Worm (Caenorhabditis elegans) whole organism, mixed stage, embryonic: ENCODE results near the gene zip-1.

Experiments
- M03D4.4 ChIP-seq: sonication (generic microtip); optimal IDR thresholded peaks from 2 replicates; lab custom pipeline; 2017; ENCODE audit warnings: mild to moderate bottlenecking, missing genetic modification characterization, missing compliant biosample characterization
- blmp-1 ChIP-seq: fragments of 150-350 bp; optimal IDR thresholded peaks from 2 replicates; lab custom pipeline; 2014; ENCODE audit warnings: missing biosample characterization, missing genetic modification characterization
- elt-1 ChIP-seq: sonication (generic microtip); optimal IDR thresholded peaks from 2 replicates; lab custom pipeline; 2017; ENCODE audit warnings: missing genetic modification characterization, mild to moderate bottlenecking, missing compliant biosample characterization, antibody characterized with exemption, moderate library complexity, borderline replicate concordance; ENCODE audit not compliant: insufficient read depth
- ham-2 ChIP-seq: fragments of 200-800 bp; sonication (Bioruptor generic); optimal IDR thresholded peaks from 2 replicates; lab custom pipeline; 2018; ENCODE audit warnings: mild to moderate bottlenecking, missing genetic modification characterization, missing compliant biosample characterization
- lsy-2 ChIP-seq: fragments of 150-350 bp; optimal IDR thresholded peaks from 2 replicates; lab custom pipeline; 2014; ENCODE audit warnings: missing biosample characterization, missing genetic modification characterization
- mab-5 ChIP-seq: fragments of 150-350 bp; optimal IDR thresholded peaks from 2 replicates; lab custom pipeline; 2014; ENCODE audit warnings: missing biosample characterization, missing genetic modification characterization
- nhr-12 ChIP-seq: fragments of 150-350 bp; optimal IDR thresholded peaks from 2 replicates; lab custom pipeline; 2014; ENCODE audit warnings: missing biosample characterization, missing genetic modification characterization
- nhr-237 ChIP-seq: fragments of 150-350 bp; optimal IDR thresholded peaks from 2 replicates; lab custom pipeline; 2014; ENCODE audit warnings: missing biosample characterization, missing genetic modification characterization
- nhr-76 ChIP-seq: sonication (generic microtip); optimal IDR thresholded peaks from 2 replicates; lab custom pipeline; 2017; ENCODE audit warnings: missing biosample characterization, missing genetic modification characterization
- pha-4 ChIP-seq: fragments of 150-350 bp; optimal IDR thresholded peaks from 2 replicates; lab custom pipeline; 2018; ENCODE audit warnings: missing biosample characterization, missing genetic modification reagents, missing genetic modification characterization
- snpc-4 ChIP-seq: fragments of 150-350 bp; optimal IDR thresholded peaks from 2 replicates; lab custom pipeline; 2014; ENCODE audit warnings: missing biosample characterization, missing genetic modification characterization
- sptf-1 ChIP-seq: sonication (generic microtip); optimal IDR thresholded peaks from 2 replicates; lab custom pipeline; 2017; ENCODE audit warnings: mild to moderate bottlenecking, missing genetic modification characterization, moderate library complexity, missing compliant biosample characterization
- tbx-8 ChIP-seq: fragments of 200-800 bp; sonication (Bioruptor generic); optimal IDR thresholded peaks from 2 replicates; lab custom pipeline; 2018; ENCODE audit warnings: mild to moderate bottlenecking, missing genetic modification characterization, moderate library complexity, missing compliant biosample characterization
- unc-62 ChIP-seq: fragments of 150-350 bp; optimal IDR thresholded peaks from 2 replicates; lab custom pipeline; 2014; ENCODE audit warnings: missing biosample characterization, missing genetic modification reagents, missing genetic modification characterization

DNA sequence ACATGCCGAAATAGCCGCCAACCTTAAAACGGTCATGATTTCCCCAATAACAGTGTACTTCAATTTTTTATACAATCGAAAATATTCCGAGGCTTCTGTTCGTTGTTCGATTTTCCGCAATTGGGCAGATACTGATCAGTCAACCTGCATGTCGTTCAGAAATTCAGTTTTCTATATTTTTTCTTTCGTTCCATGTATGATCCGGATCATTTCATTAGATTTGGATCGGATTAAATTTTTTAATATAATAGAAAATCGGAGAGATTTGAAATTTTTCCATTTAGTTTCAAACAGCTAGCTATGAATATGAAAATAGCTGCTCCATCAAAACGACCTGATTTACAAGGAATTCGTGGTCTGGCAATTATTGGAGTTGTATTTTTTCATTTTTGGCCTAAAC lies 18.4 kb upstream of the zip-1 start, which contains the start of gene Y75B8A.37:
- TF ChIP-seq elt-1 (tag; lab: Kevin White, UChicago) (no peak), lsy-2 (tag; lab: Kevin White, UChicago) (no peak), blmp-1 (tag; lab: Kevin White, UChicago) (no peak), nhr-237 (tag; lab: Kevin White, UChicago) (no peak), M03D4.4 (tag; lab: Kevin White, UChicago) (no peak), nhr-76 (tag; lab: Kevin White, UChicago) (no peak), ham-2 (no peak), mab-5 (no peak), nhr-12 (no peak), tbx-8 (GFP tag; lab: Kevin White, UChicago) (no peak), pha-4 (tag; lab: Kevin White, UChicago) (no peak), snpc-4 (no peak), sptf-1 (no peak), unc-62 (no peak)
